Fruit fly (Drosophila melanogaster) whole organism, embryonic: ENCODE data around the gene CG6168.
A peak's percentile ranks its signal among the peaks of the same experiment; 100 is the strongest.

Experiments used
- Atf6 ChIP-seq: fragments of 200-800 bp; sonication (Bioruptor generic); IDR thresholded peaks from 2 replicates; pipeline ENCODE4 v1.3.6; 2022; ENCODE audit warnings: missing biosample characterization, missing genetic modification characterization
- B-H1 ChIP-seq: fragments of 200-800 bp; sonication (Bioruptor generic); IDR thresholded peaks from 3 replicates; pipeline ENCODE4 v1.3.6; 2022; ENCODE audit warnings: missing biosample characterization, missing genetic modification characterization
- Blimp-1 ChIP-seq: fragments of 200-800 bp; sonication (Bioruptor generic); optimal IDR thresholded peaks from 3 replicates; lab custom pipeline; 2018; ENCODE audit warnings: missing biosample characterization, missing genetic modification characterization, mild to moderate bottlenecking, moderate library complexity, missing genetic modification reagents
- CG10654 ChIP-seq: fragments of 200-800 bp; sonication (Bioruptor generic); optimal IDR thresholded peaks from 2 replicates; lab custom pipeline; 2016; ENCODE audit warnings: missing biosample characterization, missing genetic modification characterization
- CG1603 ChIP-seq: fragments of 200-800 bp; sonication (Bioruptor generic); optimal IDR thresholded peaks from 2 replicates; lab custom pipeline; 2019; ENCODE audit warnings: missing biosample characterization, mild to moderate bottlenecking, missing genetic modification characterization, moderate library complexity
- CG1647 ChIP-seq: fragments of 200-800 bp; sonication (Bioruptor generic); optimal IDR thresholded peaks from 3 replicates; lab custom pipeline; 2016; ENCODE audit warnings: missing biosample characterization, missing genetic modification characterization
- CG17829 ChIP-seq: fragments of 200-800 bp; optimal IDR thresholded peaks from 2 replicates; lab custom pipeline; 2019; ENCODE audit warnings: missing biosample characterization, mild to moderate bottlenecking, missing genetic modification characterization, moderate library complexity
- CG2199 ChIP-seq: fragments of 200-800 bp; sonication (Bioruptor generic); IDR thresholded peaks from 3 replicates; pipeline ENCODE4 v1.3.6; 2022; ENCODE audit warnings: missing biosample characterization, missing genetic modification characterization
- CG31365 ChIP-seq: fragments of 200-800 bp; sonication (Bioruptor generic); optimal IDR thresholded peaks from 2 replicates; lab custom pipeline; 2018; ENCODE audit warnings: missing biosample characterization, mild to moderate bottlenecking, missing genetic modification characterization
- CG6272 ChIP-seq: fragments of 200-800 bp; sonication (Bioruptor generic); IDR thresholded peaks from 2 replicates; pipeline ENCODE4 v1.3.6; 2022; ENCODE audit warnings: missing biosample characterization, missing genetic modification characterization
- CG7786 ChIP-seq: fragments of 200-800 bp; sonication (Bioruptor generic); optimal IDR thresholded peaks from 2 replicates; lab custom pipeline; 2016; ENCODE audit warnings: missing biosample characterization, missing genetic modification characterization
- CG8281 ChIP-seq: fragments of 200-800 bp; sonication (Bioruptor generic); optimal IDR thresholded peaks from 2 replicates; lab custom pipeline; 2018; ENCODE audit warnings: missing biosample characterization, mild to moderate bottlenecking, missing genetic modification characterization, moderate library complexity
- CG8290 ChIP-seq, 3 experiments: fragments of 200-800 bp; sonication (Bioruptor generic); optimal IDR thresholded peaks; 2 replicates each; lab custom pipeline; 2016 to 2019; ENCODE audit warnings: missing biosample characterization in 3 of 3, missing genetic modification characterization in 3 of 3, mild to moderate bottlenecking in 2 of 3, moderate library complexity in 1 of 3
- CHES-1-like ChIP-seq: fragments of 200-800 bp; sonication (Bioruptor generic); optimal IDR thresholded peaks from 2 replicates; lab custom pipeline; 2016; ENCODE audit warnings: missing biosample characterization, missing genetic modification characterization
- Camta ChIP-seq: fragments of 200-800 bp; sonication (Bioruptor generic); optimal IDR thresholded peaks from 2 replicates; lab custom pipeline; 2016; ENCODE audit warnings: missing biosample characterization, missing genetic modification characterization
- CkIIα-i1 ChIP-seq: fragments of 200-800 bp; sonication (Bioruptor generic); IDR thresholded peaks from 2 replicates; pipeline ENCODE4 v1.3.6; 2022; ENCODE audit warnings: missing biosample characterization, missing genetic modification characterization
- Dfd ChIP-seq, 2 experiments: fragments of >200 bp; optimal IDR thresholded peaks; 2 replicates each; lab custom pipeline; 2017; ENCODE audit warnings: missing biosample characterization in 2 of 2, missing genetic modification characterization in 2 of 2
- Doc2 ChIP-seq: fragments of 200-800 bp; sonication (Bioruptor generic); IDR thresholded peaks from 2 replicates; pipeline ENCODE4 v1.3.6; 2022; ENCODE audit warnings: missing biosample characterization, missing genetic modification characterization
- Mad ChIP-seq: fragments of 200-800 bp; sonication (Bioruptor generic); optimal IDR thresholded peaks from 2 replicates; lab custom pipeline; 2016; ENCODE audit warnings: missing biosample characterization, missing genetic modification characterization
- Mrtf ChIP-seq: fragments of 200-800 bp; sonication (Bioruptor generic); IDR thresholded peaks from 3 replicates; pipeline ENCODE4 v1.3.6; 2022; ENCODE audit warnings: missing biosample characterization, missing genetic modification characterization
- Neu2 ChIP-seq: fragments of 200-800 bp; sonication (Bioruptor generic); optimal IDR thresholded peaks from 3 replicates; lab custom pipeline; 2016; ENCODE audit warnings: missing biosample characterization, missing genetic modification characterization, borderline replicate concordance
- Oli ChIP-seq: fragments of 200-800 bp; sonication (Bioruptor generic); optimal IDR thresholded peaks from 2 replicates; lab custom pipeline; 2018; ENCODE audit warnings: missing biosample characterization, mild to moderate bottlenecking, missing genetic modification characterization, moderate library complexity
- Rfx ChIP-seq: fragments of 200-800 bp; sonication (Bioruptor generic); IDR thresholded peaks from 2 replicates; pipeline ENCODE4 v1.3.6; 2022; ENCODE audit warnings: missing biosample characterization, missing genetic modification characterization
- abd-A ChIP-seq: fragments of 200-800 bp; sonication (Bioruptor generic); optimal IDR thresholded peaks from 3 replicates; lab custom pipeline; 2019; ENCODE audit warnings: missing biosample characterization, mild to moderate bottlenecking, missing genetic modification characterization, moderate library complexity
- bsh ChIP-seq, 2 experiments: fragments of 200-800 bp; sonication (Bioruptor generic); optimal IDR thresholded peaks; 2 replicates each; lab custom pipeline; 2017 to 2018; ENCODE audit warnings: mild to moderate bottlenecking in 2 of 2, missing biosample characterization in 2 of 2, missing genetic modification characterization in 2 of 2, moderate library complexity in 1 of 2
- corto ChIP-seq: fragments of 200-800 bp; sonication (Bioruptor generic); optimal IDR thresholded peaks from 2 replicates; lab custom pipeline; 2016; ENCODE audit warnings: missing biosample characterization, mild to moderate bottlenecking, missing genetic modification characterization, moderate library complexity
- dysf ChIP-seq: fragments of 200-800 bp; sonication (Bioruptor generic); IDR thresholded peaks from 3 replicates; pipeline ENCODE4 v1.3.6; 2022; ENCODE audit warnings: missing biosample characterization, missing genetic modification characterization
- en ChIP-seq: fragments of 200-800 bp; sonication (Bioruptor generic); optimal IDR thresholded peaks from 2 replicates; lab custom pipeline; 2016; ENCODE audit warnings: missing biosample characterization, missing genetic modification characterization
- esg ChIP-seq: fragments of 200-800 bp; sonication (Bioruptor generic); conservative IDR thresholded peaks from 2 replicates; pipeline ENCODE4 v1.3.6; 2022; ENCODE audit warnings: missing biosample characterization, missing genetic modification characterization
- eve ChIP-seq, 2 experiments: fragments of >200 bp; optimal IDR thresholded peaks; 2 replicates each; lab custom pipeline; 2017; ENCODE audit warnings: missing biosample characterization in 2 of 2, missing genetic modification characterization in 2 of 2
- ham ChIP-seq: fragments of 200-800 bp; sonication (Bioruptor generic); IDR thresholded peaks from 2 replicates; pipeline ENCODE4 v1.3.6; 2022; ENCODE audit warnings: missing biosample characterization, missing genetic modification characterization
- hbn ChIP-seq: fragments of 200-800 bp; sonication (Bioruptor generic); IDR thresholded peaks from 2 replicates; pipeline ENCODE4 v1.3.6; 2022; ENCODE audit warnings: missing biosample characterization, missing genetic modification characterization; ENCODE audit not compliant: partially characterized antibody
- inv ChIP-seq: fragments of 200-800 bp; sonication (Bioruptor generic); IDR thresholded peaks from 2 replicates; pipeline ENCODE4 v1.3.6; 2022; ENCODE audit warnings: missing biosample characterization, missing genetic modification characterization; ENCODE audit not compliant: partially characterized antibody
- knrl ChIP-seq: fragments of 200-800 bp; sonication (Bioruptor generic); IDR thresholded peaks from 3 replicates; pipeline ENCODE4 v1.3.6; 2022; ENCODE audit warnings: missing biosample characterization, missing genetic modification characterization; ENCODE audit not compliant: partially characterized antibody
- lab ChIP-seq: fragments of 200-800 bp; sonication (Bioruptor generic); optimal IDR thresholded peaks from 3 replicates; lab custom pipeline; 2017; ENCODE audit warnings: missing biosample characterization, missing genetic modification characterization, mild to moderate bottlenecking, moderate library complexity, missing genetic modification reagents
- lilli ChIP-seq: fragments of 200-800 bp; sonication (Bioruptor generic); optimal IDR thresholded peaks from 3 replicates; lab custom pipeline; 2016; ENCODE audit warnings: missing biosample characterization, missing genetic modification characterization
- nom ChIP-seq: fragments of 200-800 bp; sonication (Bioruptor generic); optimal IDR thresholded peaks from 2 replicates; lab custom pipeline; 2017; ENCODE audit warnings: missing biosample characterization, missing genetic modification characterization, mild to moderate bottlenecking, moderate library complexity, missing genetic modification reagents
- phol ChIP-seq: fragments of 200-800 bp; sonication (Bioruptor generic); optimal IDR thresholded peaks from 3 replicates; lab custom pipeline; 2018; ENCODE audit warnings: missing biosample characterization, mild to moderate bottlenecking, missing genetic modification characterization, moderate library complexity
- ranshi ChIP-seq: fragments of 200-800 bp; sonication (Bioruptor generic); IDR thresholded peaks from 2 replicates; pipeline ENCODE4 v1.3.6; 2022; ENCODE audit warnings: missing biosample characterization, missing genetic modification characterization
- row ChIP-seq: fragments of 200-800 bp; sonication (Bioruptor generic); IDR thresholded peaks from 3 replicates; pipeline ENCODE4 v1.3.6; 2022; ENCODE audit warnings: missing biosample characterization, missing genetic modification characterization
- sc ChIP-seq, 3 experiments: fragments of >200 bp in 2 of 3; fragments of 200-800 bp in 1 of 3; sonication (Bioruptor generic) in 1 of 3; optimal IDR thresholded peaks; 2 replicates in 2 of 3; 3 replicates in 1 of 3; lab custom pipeline; 2017; ENCODE audit warnings: mild to moderate bottlenecking in 1 of 3, missing biosample characterization in 1 of 3, missing genetic modification characterization in 1 of 3, missing genetic modification reagents in 1 of 3
- seq ChIP-seq: fragments of 200-800 bp; sonication (Bioruptor generic); IDR thresholded peaks from 2 replicates; pipeline ENCODE4 v1.3.6; 2022; ENCODE audit warnings: missing biosample characterization, missing genetic modification characterization
- slbo ChIP-seq: fragments of 200-800 bp; sonication (Bioruptor generic); IDR thresholded peaks from 2 replicates; pipeline ENCODE4 v1.3.6; 2022; ENCODE audit warnings: missing biosample characterization, missing genetic modification characterization
- so ChIP-seq: fragments of 200-800 bp; sonication (Bioruptor generic); IDR thresholded peaks from 3 replicates; pipeline ENCODE4 v1.3.6; 2022; ENCODE audit warnings: missing biosample characterization, missing genetic modification characterization
- sug ChIP-seq: fragments of 200-800 bp; optimal IDR thresholded peaks from 2 replicates; lab custom pipeline; 2019; ENCODE audit warnings: missing biosample characterization, mild to moderate bottlenecking, missing genetic modification characterization, moderate library complexity
- tap ChIP-seq: fragments of 200-800 bp; optimal IDR thresholded peaks from 3 replicates; lab custom pipeline; 2019; ENCODE audit warnings: missing biosample characterization, mild to moderate bottlenecking, missing genetic modification characterization, moderate library complexity
- tll ChIP-seq, 2 experiments: fragments of 200-800 bp in 1 of 2; fragments of >200 bp in 1 of 2; sonication (Bioruptor generic) in 1 of 2; optimal IDR thresholded peaks; 2 replicates each; lab custom pipeline; 2017 to 2019; ENCODE audit warnings: missing biosample characterization in 2 of 2, missing genetic modification characterization in 2 of 2, mild to moderate bottlenecking in 1 of 2, moderate library complexity in 1 of 2
- zf30C ChIP-seq: fragments of 200-800 bp; sonication (Bioruptor generic); optimal IDR thresholded peaks from 3 replicates; lab custom pipeline; 2018; ENCODE audit warnings: missing biosample characterization, mild to moderate bottlenecking, missing genetic modification characterization

CG6168 gene

DNA sequence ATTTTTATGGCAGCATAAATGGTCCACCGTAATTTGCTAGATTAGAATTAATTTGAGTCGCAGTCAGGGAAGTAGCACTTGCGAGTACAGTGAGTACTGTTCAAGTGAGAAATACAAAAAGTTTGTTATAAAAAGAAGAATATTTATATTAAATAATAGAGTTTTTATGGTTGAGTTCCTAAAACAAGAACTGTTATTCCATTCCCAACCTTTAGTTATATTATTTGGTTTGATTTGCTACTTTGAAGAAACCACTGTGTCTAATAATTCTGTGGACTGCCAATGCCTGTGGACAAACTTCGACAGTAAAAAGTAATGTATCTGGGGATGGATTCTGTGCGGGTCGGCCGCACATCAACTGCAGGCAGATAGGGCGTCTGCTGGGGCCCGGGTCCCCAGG is 46.3 kb upstream of the CG6168 start (continued):
- TF ChIP-seq hbn (GFP tag; lab: Robert Waterston, UW), result no peak
- TF ChIP-seq corto (GFP tag; lab: Kevin White, UChicago), result no peak
- TF ChIP-seq CG10654 (GFP tag; lab: Kevin White, UChicago), result no peak
- TF ChIP-seq Mad, result no peak
- TF ChIP-seq sc (optimal IDR thresholded peaks at IDR 0.05; lab: Kevin White, UChicago), result no peak
- TF ChIP-seq sc (GFP tag; optimal IDR thresholded peaks at IDR 0.05; lab: Kevin White, UChicago), result no peak
- TF ChIP-seq row (GFP tag; lab: Robert Waterston, UW), result peak; percentile 74
- TF ChIP-seq ranshi (GFP tag; lab: Robert Waterston, UW), result peak; percentile 62
- peak; percentile 45 for TF ChIP-seq lab (GFP tag; lab: Kevin White, UChicago)
- TF ChIP-seq phol (tag; lab: Kevin White, UChicago), result peak; percentile 38
- TF ChIP-seq CG1647 (GFP tag; lab: Kevin White, UChicago), result no peak
- TF ChIP-seq Neu2 (GFP tag; lab: Kevin White, UChicago), result no peak
- peak; percentile 30 for TF ChIP-seq Oli
- peak; percentile 17; the same call in 1 of the 2 replicates for TF ChIP-seq CG6272 (GFP tag; lab: Robert Waterston, UW)
- peak; percentile 47; the same call in 1 of the 3 replicates for TF ChIP-seq so (GFP tag; lab: Robert Waterston, UW)
- TF ChIP-seq B-H1, result no peak; the same call in 2 of the 3 replicates
- TF ChIP-seq tll (GFP tag; optimal IDR thresholded peaks at IDR 0.05; lab: Kevin White, UChicago), result no peak
- peak; percentile 12 for TF ChIP-seq Blimp-1 (GFP tag; lab: Kevin White, UChicago)
- TF ChIP-seq Doc2 (GFP tag; lab: Robert Waterston, UW), result no peak
- TF ChIP-seq knrl (GFP tag; lab: Robert Waterston, UW), result no peak

DNA sequence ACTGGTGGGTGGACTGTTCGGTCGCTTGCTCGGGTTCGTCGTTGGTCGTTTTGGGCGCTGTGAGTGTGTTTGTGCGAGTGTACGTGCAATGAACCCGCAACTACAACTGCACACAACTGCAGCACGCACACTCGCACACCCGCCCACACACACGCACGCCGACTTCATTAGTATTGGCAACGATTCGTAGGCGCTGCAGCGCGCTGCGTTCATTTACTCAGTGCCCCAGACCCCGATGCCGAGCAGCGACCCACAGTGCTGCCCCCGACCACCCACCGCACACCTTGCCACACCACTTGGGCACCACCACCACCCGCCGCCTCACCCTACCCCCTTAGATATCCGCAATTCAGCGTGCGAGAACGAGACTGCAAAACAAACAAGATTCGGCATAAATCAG is 44.9 kb upstream of the CG6168 start:
- TF ChIP-seq tap (tag; lab: Kevin White, UChicago) (no peak), Camta (GFP tag; lab: Kevin White, UChicago) (no peak), Mrtf (no peak), dysf (0 out of 3 replicates have a peak, but pooled peaks have one; percentile 14), sug (tag; lab: Kevin White, UChicago) (no peak), CG8281 (tag; lab: Kevin White, UChicago) (no peak), zf30C (GFP tag; lab: Kevin White, UChicago) (no peak), slbo (no peak), bsh (GFP tag; optimal IDR thresholded peaks at IDR 0.05; lab: Kevin White, UChicago) (peak in 1 of 2 experiments; percentile 12), ham (GFP tag; lab: Robert Waterston, UW) (0 out of 2 replicates have a peak, but pooled peaks have one; percentile 25), inv (GFP tag; lab: Robert Waterston, UW) (no peak), seq (GFP tag; lab: Robert Waterston, UW) (no peak; the same call in 1 of the 2 replicates), CG17829 (tag; lab: Kevin White, UChicago) (no peak), CG1647 (GFP tag; lab: Kevin White, UChicago) (no peak), esg (GFP tag; lab: Robert Waterston, UW) (no peak), Rfx (0 out of 2 replicates have a peak, but pooled peaks have one; percentile 23), CG7786 (no peak), nom (GFP tag; lab: Kevin White, UChicago) (peak; percentile 67), lilli (no peak), CG8290 (GFP tag; optimal IDR thresholded peaks at IDR 0.05; lab: Kevin White, UChicago) (no peak), CG8290 (tag; optimal IDR thresholded peaks at IDR 0.05; lab: Kevin White, UChicago) (peak in 1 of 2 experiments; percentile 51), CG31365 (tag; lab: Kevin White, UChicago) (no peak), eve (GFP tag; optimal IDR thresholded peaks at IDR 0.05; lab: Kevin White, UChicago) (no peak), CHES-1-like (GFP tag; lab: Kevin White, UChicago) (no peak), CkIIα-i1 (GFP tag; lab: Robert Waterston, UW) (no peak), CG1603 (tag; lab: Kevin White, UChicago) (no peak), CG2199 (no peak), en (GFP tag; lab: Kevin White, UChicago) (no peak), Dfd (GFP tag; optimal IDR thresholded peaks at IDR 0.05; lab: Kevin White, UChicago) (no peak), Atf6 (0 out of 2 replicates have a peak, but pooled peaks have one; percentile 10), abd-A (tag; lab: Kevin White, UChicago) (no peak), Neu2 (GFP tag; lab: Kevin White, UChicago) (no peak)
